Worm (Caenorhabditis elegans): ENCODE measurements around the gene Y53F4B.20.

ce11 chrII:15089086-15089895 lies 5.0 kb downstream of the Y53F4B.20 start:
- no peak for TF ChIP-seq ztf-4 (tag; optimal IDR thresholded peaks at IDR 0.05)
- TF ChIP-seq nhr-11 (tag; optimal IDR thresholded peaks at IDR 0.05): no peak

All from whole organism, L1 larva.